Worm (Caenorhabditis elegans) whole organism, L3 larva: Measurements from ENCODE around the gene try-4.

Source experiments
- aly-2 ChIP-seq: fragments of 150-350 bp; optimal IDR thresholded peaks from 2 replicates; lab custom pipeline; 2014; ENCODE audit warnings: missing biosample characterization, missing genetic modification characterization
- mdl-1 ChIP-seq: fragments of 150-350 bp; optimal IDR thresholded peaks from 2 replicates; lab custom pipeline; 2014; ENCODE audit warnings: missing biosample characterization, missing genetic modification characterization
- nhr-76 ChIP-seq: fragments of 150-350 bp; sonication (generic microtip); optimal IDR thresholded peaks from 5 replicates; lab custom pipeline; 2014; ENCODE audit warnings: missing biosample characterization, missing genetic modification characterization
- pha-4 ChIP-seq: fragments of 150-350 bp; optimal IDR thresholded peaks from 2 replicates; lab custom pipeline; 2014; ENCODE audit warnings: missing biosample characterization, missing genetic modification reagents, missing genetic modification characterization
- zag-1 ChIP-seq: fragments of 150-350 bp; optimal IDR thresholded peaks from 2 replicates; lab custom pipeline; 2014; ENCODE audit warnings: missing biosample characterization, missing genetic modification characterization

DNA sequence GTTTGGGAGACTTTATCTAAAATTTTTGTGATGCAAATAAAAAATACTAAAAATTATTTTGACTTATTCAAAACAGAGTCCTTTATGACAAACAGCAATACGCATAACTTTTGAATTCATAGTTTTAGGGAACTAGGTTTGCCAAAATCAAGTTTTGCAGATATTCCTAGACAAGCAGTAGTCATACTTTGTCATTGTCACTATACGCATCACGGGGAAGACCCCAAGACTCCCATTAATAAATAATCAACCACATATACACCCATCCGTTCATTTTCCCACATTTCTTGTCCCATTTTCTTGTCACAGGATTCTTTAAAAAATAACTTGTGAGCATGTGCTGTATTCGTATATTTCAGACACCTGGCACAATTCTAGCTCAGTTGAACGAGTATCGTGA lies 46.5 kb downstream of the try-4 start, which contains the start of gene Y44A6D.7:
- no peak for TF ChIP-seq mdl-1
- TF ChIP-seq aly-2 (tag; lab: Kevin White, UChicago) = no peak
- TF ChIP-seq nhr-76 (tag; lab: Kevin White, UChicago) = no peak
- TF ChIP-seq zag-1 (tag; lab: Kevin White, UChicago) = no peak
- TF ChIP-seq pha-4 (tag; lab: Kevin White, UChicago) = no peak
